Fruit fly (Drosophila melanogaster): Measurements from ENCODE around the gene Pdss2.
A peak's percentile ranks its signal among the peaks of the same experiment; 100 is the strongest.

Pdss2 gene

DNA sequence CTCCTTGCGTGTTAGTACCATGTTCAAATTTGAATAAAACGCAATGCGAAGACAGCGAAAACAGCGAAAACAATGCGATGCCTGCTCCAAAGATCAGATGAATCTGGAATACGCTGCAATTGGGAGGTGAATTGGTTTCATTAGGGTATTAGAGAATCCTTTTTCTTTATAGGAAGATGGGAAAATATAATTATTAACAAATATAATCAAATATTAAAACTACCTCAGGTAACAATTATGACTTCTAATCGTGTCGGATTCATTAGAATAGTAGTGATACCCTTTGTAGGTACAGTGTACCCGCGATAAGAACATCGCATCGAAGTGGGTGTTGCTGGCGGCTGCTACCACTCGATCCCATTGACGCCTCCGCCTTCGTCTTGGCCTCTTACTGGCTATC, 39.8 kb upstream of the Pdss2 start:
- TF ChIP-seq psq (GFP tag; optimal IDR thresholded peaks at IDR 0.05) (peak; percentile 4), foxo (GFP tag; optimal IDR thresholded peaks at IDR 0.05) (peak in 1 of 2 experiments; percentile 23), Hr78 (GFP tag; optimal IDR thresholded peaks at IDR 0.05) (no peak), ey (GFP tag; optimal IDR thresholded peaks at IDR 0.05) (no peak), tai (GFP tag; optimal IDR thresholded peaks at IDR 0.05) (no peak), HLH106 (tag; optimal IDR thresholded peaks at IDR 0.05) (peak; percentile 23), h (GFP tag; optimal IDR thresholded peaks at IDR 0.05) (peak; percentile 24), rgr (GFP tag; optimal IDR thresholded peaks at IDR 0.05) (peak; percentile 5), fru (GFP tag; optimal IDR thresholded peaks at IDR 0.05) (peak; percentile 14), dl (GFP tag; optimal IDR thresholded peaks at IDR 0.05; ENCODE audit: insufficient read depth in 1 of 2, partially characterized antibody in 2 of 2) (no peak)

DNA sequence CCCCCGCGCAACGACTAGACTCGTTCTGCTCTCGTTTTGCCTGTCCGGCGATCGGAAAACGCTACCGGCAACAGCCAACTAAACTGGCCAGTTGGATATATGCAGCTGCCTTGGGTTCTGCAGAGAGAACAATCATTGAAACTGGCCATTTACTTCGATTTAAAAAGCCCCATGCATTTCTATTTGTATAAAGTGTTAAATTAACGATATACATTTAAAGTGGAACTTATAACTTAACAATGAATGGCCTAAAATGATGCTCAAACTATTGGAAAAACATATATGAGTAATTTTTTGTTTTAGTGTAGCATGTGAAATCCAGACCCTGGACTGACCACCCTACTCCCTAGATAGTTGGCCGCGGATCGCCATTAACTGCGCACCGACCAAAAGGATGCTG, 38.9 kb upstream of the Pdss2 start:
- TF ChIP-seq usp (GFP tag; optimal IDR thresholded peaks at IDR 0.05) (no peak), OdsH (GFP tag; optimal IDR thresholded peaks at IDR 0.05) (no peak), dl (GFP tag; optimal IDR thresholded peaks at IDR 0.05; ENCODE audit: insufficient read depth in 1 of 2, partially characterized antibody in 2 of 2) (no peak), lola (GFP tag; optimal IDR thresholded peaks at IDR 0.05) (no peak), HLH106 (tag; optimal IDR thresholded peaks at IDR 0.05) (no peak), Jra (GFP tag; optimal IDR thresholded peaks at IDR 0.05) (no peak)

DNA sequence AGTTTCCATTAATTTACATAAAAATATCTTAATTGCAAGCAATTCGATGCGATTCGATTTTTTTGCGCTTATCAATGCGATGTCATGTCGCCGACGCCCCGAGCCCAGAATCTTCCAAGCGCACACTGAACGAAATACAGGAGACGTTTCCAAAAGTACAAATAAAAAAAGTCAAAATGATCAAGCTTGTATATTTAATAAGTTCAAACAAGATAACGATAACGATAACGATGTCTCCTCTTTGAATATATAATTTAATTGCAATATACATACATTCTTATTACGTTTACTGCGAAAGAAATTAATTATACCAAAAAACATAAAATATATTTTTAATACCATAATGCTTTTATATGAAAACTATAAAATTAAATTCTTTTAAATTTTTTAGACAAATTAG, 37.5 kb upstream of the Pdss2 start:
- TF ChIP-seq h (GFP tag; optimal IDR thresholded peaks at IDR 0.05) (no peak), brk (GFP tag; optimal IDR thresholded peaks at IDR 0.05) (peak; percentile 9), Hr83 (GFP tag; optimal IDR thresholded peaks at IDR 0.05; ENCODE audit: poor library complexity, severe bottlenecking) (no peak), CG32264 (GFP tag; optimal IDR thresholded peaks at IDR 0.05) (no peak), foxo (GFP tag; optimal IDR thresholded peaks at IDR 0.05) (peak in 1 of 2 experiments; percentile 42), rgr (GFP tag; optimal IDR thresholded peaks at IDR 0.05) (peak; percentile 47), OdsH (GFP tag; optimal IDR thresholded peaks at IDR 0.05) (peak; percentile 38), Sp1 (GFP tag; optimal IDR thresholded peaks at IDR 0.05) (peak; percentile 49), psq (GFP tag; optimal IDR thresholded peaks at IDR 0.05) (peak; percentile 42), HLH106 (tag; optimal IDR thresholded peaks at IDR 0.05) (peak; percentile 44)

DNA sequence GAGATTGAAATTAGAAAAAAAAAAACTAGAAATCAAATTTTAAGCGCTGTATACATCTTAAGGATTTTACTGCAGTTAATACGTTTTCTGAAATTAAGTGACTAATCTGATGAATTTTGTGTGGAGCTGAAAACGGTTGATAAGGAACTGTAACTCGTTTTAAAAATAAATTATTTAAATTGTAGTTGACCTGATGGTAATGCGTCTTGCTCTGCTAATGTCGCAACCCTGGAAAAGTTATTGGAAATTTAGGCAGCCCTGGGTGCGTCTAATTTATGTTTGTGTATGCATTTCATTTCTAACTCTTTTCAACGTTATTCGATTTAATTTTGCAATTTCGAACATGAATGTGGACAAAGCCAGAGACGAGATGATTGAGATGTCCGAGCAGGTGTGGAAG, 36.3 kb upstream of the Pdss2 start, which contains the start of gene CG12984:
CG12984 (plus strand) TSS at position 301 of the 400 bp plus-strand sequence.
- TF ChIP-seq br (GFP tag; optimal IDR thresholded peaks at IDR 0.05) (no peak), usp (GFP tag; optimal IDR thresholded peaks at IDR 0.05) (no peak), Hr78 (GFP tag; optimal IDR thresholded peaks at IDR 0.05) (no peak)

DNA sequence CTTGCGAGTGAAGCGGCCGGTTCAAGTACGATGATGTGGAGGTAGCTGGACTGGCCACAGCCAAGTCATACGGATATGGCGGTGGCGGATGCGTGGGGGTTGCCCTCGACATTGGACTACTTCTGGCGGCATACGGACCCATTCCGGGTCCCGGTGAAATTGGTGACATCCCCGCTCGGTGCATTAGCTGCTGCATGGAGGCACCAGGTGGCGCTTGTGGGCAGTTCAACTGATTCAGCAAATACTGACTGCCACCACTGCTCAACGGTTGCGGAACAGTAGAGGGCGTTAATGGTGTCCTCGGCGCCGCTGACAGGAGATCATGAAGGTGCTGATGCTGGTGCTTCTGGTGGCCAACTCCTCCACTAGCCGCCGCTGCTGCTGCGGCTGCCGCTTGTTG, 28.1 kb upstream of the Pdss2 start:
- TF ChIP-seq Dif (GFP tag; optimal IDR thresholded peaks at IDR 0.05; ENCODE audit: partially characterized antibody), result no peak
- no peak for TF ChIP-seq jim (GFP tag; optimal IDR thresholded peaks at IDR 0.05)
- no peak for TF ChIP-seq dmrt93B (GFP tag; optimal IDR thresholded peaks at IDR 0.05)
- TF ChIP-seq Vsx2 (GFP tag; optimal IDR thresholded peaks at IDR 0.05; ENCODE audit: partially characterized antibody), result no peak
- TF ChIP-seq CG32264 (GFP tag; optimal IDR thresholded peaks at IDR 0.05), result no peak
- TF ChIP-seq Myc (optimal IDR thresholded peaks at IDR 0.05), result no peak
- no peak for TF ChIP-seq br (GFP tag; optimal IDR thresholded peaks at IDR 0.05)
- TF ChIP-seq N (GFP tag; optimal IDR thresholded peaks at IDR 0.05), result no peak
- TF ChIP-seq dl (GFP tag; optimal IDR thresholded peaks at IDR 0.05; ENCODE audit: insufficient read depth in 1 of 2, partially characterized antibody in 2 of 2), result no peak
- TF ChIP-seq HLH106 (tag; optimal IDR thresholded peaks at IDR 0.05), result no peak
- no peak for TF ChIP-seq Dfd (GFP tag; optimal IDR thresholded peaks at IDR 0.05)

DNA sequence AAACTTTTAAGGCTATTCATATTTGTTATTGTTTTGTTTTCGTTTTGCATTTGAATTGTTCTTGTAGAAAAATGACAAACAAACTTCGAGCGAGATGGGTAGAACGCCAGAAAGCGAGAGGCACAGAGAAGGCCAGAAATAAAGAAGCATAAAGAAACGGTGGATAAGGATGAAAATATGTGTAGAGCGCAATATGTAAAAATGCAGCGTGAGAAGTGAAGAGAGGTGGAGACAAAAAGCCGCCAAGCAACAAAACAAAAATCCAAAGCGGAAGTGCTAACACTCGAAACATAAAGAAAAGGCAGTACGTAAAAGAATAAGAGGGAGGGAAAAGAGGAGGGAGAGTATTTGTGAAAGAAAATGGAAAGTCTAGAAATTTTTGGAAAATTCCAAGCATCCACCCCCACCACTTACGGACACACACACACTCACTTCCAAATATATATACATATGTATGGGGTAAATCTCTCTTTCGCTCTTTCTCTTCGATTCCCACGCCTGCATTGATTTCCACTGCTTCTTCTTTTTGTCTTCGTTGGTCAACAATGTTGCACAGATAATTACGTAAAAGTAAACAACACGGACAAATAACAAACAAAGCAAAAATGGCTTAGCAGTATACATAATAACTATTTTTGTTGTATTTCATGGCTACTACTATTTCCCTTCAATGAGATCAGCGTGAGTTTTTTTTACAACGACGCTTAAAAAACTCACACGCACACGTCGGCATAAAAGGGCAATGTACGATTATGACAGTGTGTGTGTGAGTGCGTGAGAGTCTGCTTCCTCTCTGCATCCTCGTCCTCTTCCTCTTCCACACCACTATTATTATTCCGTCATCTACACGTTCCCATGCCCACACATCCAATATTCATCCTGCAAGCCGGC, 20.1 kb upstream of the Pdss2 start:
- TF ChIP-seq Jra (GFP tag; optimal IDR thresholded peaks at IDR 0.05) (no peak), psq (GFP tag; optimal IDR thresholded peaks at IDR 0.05) (peak; percentile 83)
